Worm (Caenorhabditis elegans) whole organism, L1 larva: ENCODE measurements around the gene clec-172.

Experiments used
- C16A3.4 ChIP-seq: fragments of 150-350 bp; optimal IDR thresholded peaks from 2 replicates; lab custom pipeline; 2014; ENCODE audit warnings: missing biosample characterization, missing genetic modification characterization
- F16B12.6 ChIP-seq: fragments of 150-350 bp; optimal IDR thresholded peaks from 2 replicates; lab custom pipeline; 2014; ENCODE audit warnings: missing biosample characterization, missing genetic modification characterization
- aly-2 ChIP-seq: fragments of 150-350 bp; optimal IDR thresholded peaks from 2 replicates; lab custom pipeline; 2014; ENCODE audit warnings: missing biosample characterization, missing genetic modification characterization
- ama-1 ChIP-seq: fragments of 150-350 bp; optimal IDR thresholded peaks from 2 replicates; lab custom pipeline; 2014
- blmp-1 ChIP-seq: fragments of 150-350 bp; optimal IDR thresholded peaks from 2 replicates; lab custom pipeline; 2014; ENCODE audit warnings: missing biosample characterization, missing genetic modification characterization
- ceh-82 ChIP-seq, 3 experiments: fragments of 150-350 bp in 1 of 3; sonication (generic microtip) in 2 of 3; optimal IDR thresholded peaks; 2 replicates each; lab custom pipeline; 2014 to 2017; ENCODE audit warnings: missing biosample characterization in 3 of 3, missing genetic modification characterization in 3 of 3
- efl-1 ChIP-seq, 4 experiments: fragments of 150-350 bp; optimal IDR thresholded peaks in 3 of 4; peaks in 1 of 4; 1 replicate in 1 of 4; 2 replicates in 3 of 4; lab custom pipeline; 2014; ENCODE audit warnings: missing biosample characterization in 2 of 4, missing genetic modification characterization in 2 of 4, missing genetic modification reagents in 2 of 4
- efl-3 ChIP-seq: fragments of 200-800 bp; sonication (Bioruptor generic); optimal IDR thresholded peaks from 2 replicates; lab custom pipeline; 2018; ENCODE audit warnings: mild to moderate bottlenecking, missing genetic modification characterization, missing compliant biosample characterization
- egl-13 ChIP-seq: sonication (generic microtip); optimal IDR thresholded peaks from 2 replicates; lab custom pipeline; 2016; ENCODE audit warnings: missing genotype, missing genetic modification reagents, missing genetic modification characterization, missing compliant biosample characterization
- egl-27 ChIP-seq, 2 experiments: fragments of 150-350 bp in 1 of 2; sonication (generic microtip); optimal IDR thresholded peaks; 3 replicates each; lab custom pipeline; 2017 to 2018; ENCODE audit warnings: missing biosample characterization in 2 of 2, missing genetic modification characterization in 2 of 2, missing genetic modification reagents in 2 of 2
- elt-2 ChIP-seq: sonication (generic microtip); optimal IDR thresholded peaks from 2 replicates; lab custom pipeline; 2016; ENCODE audit warnings: missing genetic modification characterization, mild to moderate bottlenecking, inconsistent platforms, missing compliant biosample characterization, missing genetic modification reagents
- ets-5 ChIP-seq: fragments of 200-800 bp; sonication (Bioruptor generic); IDR thresholded peaks from 2 replicates; pipeline ENCODE4 v1.3.6; 2022; ENCODE audit warnings: missing genetic modification characterization, missing compliant biosample characterization
- fkh-8 ChIP-seq: sonication (generic microtip); optimal IDR thresholded peaks from 2 replicates; lab custom pipeline; 2016; ENCODE audit warnings: mild to moderate bottlenecking, missing genetic modification characterization, missing compliant biosample characterization
- hpl-2 ChIP-seq: fragments of 150-350 bp; optimal IDR thresholded peaks from 2 replicates; lab custom pipeline; 2014; ENCODE audit warnings: missing biosample characterization, missing genetic modification reagents, missing genetic modification characterization
- irx-1 ChIP-seq: sonication (generic microtip); optimal IDR thresholded peaks from 2 replicates; lab custom pipeline; 2016; ENCODE audit warnings: missing genetic modification characterization, missing compliant biosample characterization
- lin-35 ChIP-seq, 2 experiments: fragments of 150-350 bp; optimal IDR thresholded peaks; 2 replicates each; lab custom pipeline; 2014; ENCODE audit warnings: missing biosample characterization in 2 of 2, missing genetic modification characterization in 2 of 2, missing genetic modification reagents in 2 of 2
- lin-39 ChIP-seq: fragments of 150-350 bp; optimal IDR thresholded peaks from 2 replicates; lab custom pipeline; 2014; ENCODE audit warnings: missing biosample characterization, missing genetic modification reagents, missing genetic modification characterization
- lsy-2 ChIP-seq, 2 experiments: fragments of 150-350 bp; optimal IDR thresholded peaks; 2 replicates each; lab custom pipeline; 2014; ENCODE audit warnings: missing biosample characterization in 2 of 2, missing genetic modification characterization in 2 of 2
- mep-1 ChIP-seq: fragments of 150-350 bp; optimal IDR thresholded peaks from 2 replicates; lab custom pipeline; 2014; ENCODE audit warnings: missing biosample characterization, missing genetic modification characterization
- nhr-19 ChIP-seq: fragments of 200-800 bp; sonication (Bioruptor generic); conservative IDR thresholded peaks from 2 replicates; pipeline ENCODE4 v1.3.6; 2022; ENCODE audit warnings: missing genetic modification characterization, missing compliant biosample characterization
- nhr-20 ChIP-seq: sonication (generic microtip); optimal IDR thresholded peaks from 2 replicates; lab custom pipeline; 2016; ENCODE audit warnings: mild to moderate bottlenecking, missing genetic modification characterization, missing compliant biosample characterization
- nhr-237 ChIP-seq: fragments of 150-350 bp; optimal IDR thresholded peaks from 2 replicates; lab custom pipeline; 2014; ENCODE audit warnings: missing biosample characterization, missing genetic modification characterization
- nhr-47 ChIP-seq: sonication (generic microtip); optimal IDR thresholded peaks from 2 replicates; lab custom pipeline; 2016; ENCODE audit warnings: mild to moderate bottlenecking, missing genetic modification characterization, moderate library complexity, missing compliant biosample characterization
- nhr-90 ChIP-seq: sonication (generic microtip); optimal IDR thresholded peaks from 2 replicates; lab custom pipeline; 2016; ENCODE audit warnings: mild to moderate bottlenecking, missing genetic modification characterization, missing compliant biosample characterization; ENCODE audit not compliant: poor library complexity
- rnt-1 ChIP-seq: sonication (generic microtip); optimal IDR thresholded peaks from 2 replicates; lab custom pipeline; 2016; ENCODE audit warnings: mild to moderate bottlenecking, missing genetic modification characterization, moderate library complexity, missing compliant biosample characterization
- snu-23 ChIP-seq: sonication (generic microtip); optimal IDR thresholded peaks from 2 replicates; lab custom pipeline; 2016; ENCODE audit warnings: missing genetic modification characterization, missing compliant biosample characterization
- swsn-7 ChIP-seq: sonication (generic microtip); optimal IDR thresholded peaks from 2 replicates; lab custom pipeline; 2016; ENCODE audit warnings: missing genetic modification characterization, missing compliant biosample characterization
- unc-86 ChIP-seq: sonication (generic microtip); optimal IDR thresholded peaks from 2 replicates; lab custom pipeline; 2016; ENCODE audit warnings: missing genetic modification characterization, missing compliant biosample characterization
- unc-98 ChIP-seq: fragments of 200-800 bp; sonication (Bioruptor generic); IDR thresholded peaks from 2 replicates; pipeline ENCODE4 v1.3.6; 2022; ENCODE audit warnings: missing genetic modification characterization, missing compliant biosample characterization
- zip-4 ChIP-seq: fragments of 200-800 bp; sonication (Bioruptor generic); optimal IDR thresholded peaks from 2 replicates; lab custom pipeline; 2018; ENCODE audit warnings: mild to moderate bottlenecking, missing genetic modification characterization, moderate library complexity, missing compliant biosample characterization
- ztf-11 ChIP-seq, 2 experiments: sonication (generic microtip); optimal IDR thresholded peaks; 2 replicates each; lab custom pipeline; 2016 to 2017; ENCODE audit warnings: missing genetic modification characterization in 2 of 2, missing biosample characterization in 1 of 2, missing compliant biosample characterization in 1 of 2

Gene clec-172

ce11 chrIV:1555021-1555720 is 38.7 kb upstream of the clec-172 start, which contains the start of gene C34H4.1:
Gene C34H4.1, plus strand, starts transcription at chrIV:1555579.
- TF ChIP-seq lsy-2 (tag; optimal IDR thresholded peaks at IDR 0.05; lab: Kevin White, UChicago): no peak
- no peak for TF ChIP-seq efl-1 (optimal IDR thresholded peaks at IDR 0.05; lab: Kevin White, UChicago)
- peak in 1 of 2 experiments; percentile 58 for TF ChIP-seq efl-1 (GFP tag; optimal IDR thresholded peaks at IDR 0.05 in 1 of 2; lab: Kevin White, UChicago)
- peak; percentile 31 for TF ChIP-seq elt-2 (tag; lab: Kevin White, UChicago)

- TF ChIP-seq elt-2 (tag; lab: Kevin White, UChicago): peak; percentile 35
- no peak for TF ChIP-seq aly-2
- no peak for TF ChIP-seq efl-1 (optimal IDR thresholded peaks at IDR 0.05; lab: Kevin White, UChicago)
- peak in 1 of 2 experiments; percentile 11 for TF ChIP-seq efl-1 (GFP tag; optimal IDR thresholded peaks at IDR 0.05 in 1 of 2; lab: Kevin White, UChicago)
Observed at ce11 chrIV:1553195-1553918, 36.9 kb upstream of the clec-172 start, which contains the start of gene C34H4.2. Gene C34H4.2, plus strand, starts transcription at chrIV:1553752.

DNA sequence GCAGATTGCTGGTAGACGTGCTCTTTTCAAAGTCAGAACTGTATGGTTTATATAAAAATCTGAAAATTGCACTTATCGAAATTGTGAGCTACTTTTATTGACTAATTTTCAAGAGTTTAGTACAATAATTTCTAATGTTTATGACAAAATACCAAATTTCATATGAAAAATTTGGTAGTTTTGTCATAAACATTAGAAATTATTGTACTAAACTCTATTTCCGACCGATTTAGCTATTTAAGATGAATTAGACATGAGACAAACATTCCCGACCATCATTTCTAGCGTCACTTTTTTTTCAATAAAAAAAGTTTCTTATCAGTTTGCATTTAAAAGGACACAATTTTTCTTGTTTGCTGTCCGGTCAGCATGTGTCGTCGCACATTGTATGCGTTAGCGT is 34.2 kb upstream of the clec-172 start, which contains the start of gene tag-244:
tag-244 (plus strand) TSS at position 301 of the 400 bp plus-strand sequence.
- TF ChIP-seq nhr-19 (no peak), snu-23 (GFP tag; lab: Kevin White, UChicago) (no peak), ztf-11 (tag; optimal IDR thresholded peaks at IDR 0.05; lab: Kevin White, UChicago) (no peak), ama-1 (lab: Kevin White, UChicago) (no peak), lin-35 (GFP tag; optimal IDR thresholded peaks at IDR 0.05; lab: Kevin White, UChicago) (no peak), F16B12.6 (tag; lab: Kevin White, UChicago) (no peak), swsn-7 (tag; lab: Kevin White, UChicago) (no peak), nhr-47 (tag; lab: Kevin White, UChicago) (no peak), lin-39 (tag; lab: Kevin White, UChicago) (no peak), efl-1 (optimal IDR thresholded peaks at IDR 0.05; lab: Kevin White, UChicago) (no peak), efl-1 (GFP tag; optimal IDR thresholded peaks at IDR 0.05 in 1 of 2; lab: Kevin White, UChicago) (no peak), ceh-82 (tag; optimal IDR thresholded peaks at IDR 0.05; lab: Kevin White, UChicago) (no peak)

DNA sequence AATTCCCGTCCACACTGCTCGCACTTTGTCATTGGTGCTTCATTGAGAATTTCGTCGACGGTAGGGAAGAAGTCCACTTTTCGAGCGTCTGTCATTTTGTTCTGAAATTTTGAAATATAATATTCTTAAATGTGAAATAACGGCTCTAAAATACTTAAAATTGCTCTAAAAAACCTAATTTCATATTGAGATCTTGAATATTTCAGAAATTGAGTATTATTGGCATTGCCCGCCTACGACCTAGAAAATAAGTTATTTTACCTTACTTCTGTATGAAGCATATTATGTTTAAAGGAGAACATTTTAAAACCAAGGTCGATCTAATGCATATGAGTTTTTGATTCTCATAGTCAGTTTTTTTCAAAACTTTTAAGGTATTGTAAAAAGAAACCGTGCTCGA is 33.7 kb upstream of the clec-172 start, which contains the start of gene C34H4.5:
C34H4.5 (minus strand) TSS at position 101 of the 400 bp plus-strand sequence.
- TF ChIP-seq blmp-1 (tag; lab: Kevin White, UChicago) (no peak), nhr-20 (tag; lab: Kevin White, UChicago) (no peak), hpl-2 (GFP tag; lab: Kevin White, UChicago) (no peak), ets-5 (GFP tag; lab: Robert Waterston, UW) (no peak), egl-13 (tag; lab: Kevin White, UChicago) (no peak), fkh-8 (tag; lab: Kevin White, UChicago) (no peak), nhr-90 (no peak), nhr-237 (tag; lab: Kevin White, UChicago) (no peak), egl-27 (tag; optimal IDR thresholded peaks at IDR 0.05; lab: Kevin White, UChicago) (no peak), mep-1 (no peak), efl-3 (GFP tag; lab: Kevin White, UChicago) (no peak), irx-1 (tag; lab: Kevin White, UChicago) (no peak), C16A3.4 (no peak), unc-86 (tag; lab: Kevin White, UChicago) (no peak), lsy-2 (tag; optimal IDR thresholded peaks at IDR 0.05; lab: Kevin White, UChicago) (no peak), unc-98 (GFP tag; lab: Robert Waterston, UW) (no peak), zip-4 (no peak), rnt-1 (tag; lab: Kevin White, UChicago) (no peak)
